Worm (Caenorhabditis elegans): ENCODE results near the gene cyp-34A2.

DNA sequence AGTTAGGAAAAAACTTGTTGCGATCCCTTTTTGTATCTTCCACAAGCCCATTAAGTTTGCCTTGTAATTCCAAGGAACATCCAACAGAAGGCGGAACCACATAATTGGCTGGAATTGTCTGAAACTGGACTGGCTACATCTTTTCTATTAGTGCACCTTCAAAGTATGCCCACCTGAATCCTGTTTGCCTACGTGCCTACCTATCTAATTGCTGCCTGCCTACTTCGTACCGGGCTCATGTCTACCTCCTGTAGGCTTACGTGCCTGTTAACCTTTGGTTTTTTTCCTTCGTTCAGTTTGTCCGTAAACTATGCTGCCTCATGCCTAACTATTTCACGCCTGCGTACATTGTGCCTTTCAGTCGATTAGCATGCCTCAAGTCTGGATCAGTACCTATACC is 46.5 kb upstream of the cyp-34A2 start, which contains the start of gene wrt-7:
- TF ChIP-seq ces-1 (GFP tag; optimal IDR thresholded peaks at IDR 0.05) (no peak), lin-39 (tag; optimal IDR thresholded peaks at IDR 0.05) (no peak), zag-1 (tag; optimal IDR thresholded peaks at IDR 0.05) (no peak)
